Worm (Caenorhabditis elegans) whole organism, midembryonic: ENCODE measurements around the gene H01G02.3.

Experiments used
- T22C8.4 ChIP-seq: fragments of 200-800 bp; sonication (Bioruptor generic); IDR thresholded peaks from 2 replicates; pipeline ENCODE4 v1.3.6; 2022; ENCODE audit warnings: missing genetic modification characterization, missing compliant biosample characterization
- cog-1 ChIP-seq: sonication (generic microtip); optimal IDR thresholded peaks from 2 replicates; lab custom pipeline; 2016; ENCODE audit warnings: missing genetic modification characterization, missing compliant biosample characterization
- flt-1 ChIP-seq: fragments of 200-800 bp; sonication (Bioruptor generic); IDR thresholded peaks from 2 replicates; pipeline ENCODE4 v1.3.6; 2022; ENCODE audit warnings: missing genetic modification characterization, missing compliant biosample characterization
- klf-2 ChIP-seq: fragments of 200-800 bp; sonication (Bioruptor generic); conservative IDR thresholded peaks from 2 replicates; pipeline ENCODE4 v1.3.6; 2022; ENCODE audit warnings: missing genetic modification reagents, missing genetic modification characterization, missing compliant biosample characterization
- med-1 ChIP-seq: sonication (generic microtip); optimal IDR thresholded peaks from 2 replicates; lab custom pipeline; 2017; ENCODE audit warnings: missing genetic modification characterization, mild to moderate bottlenecking, missing compliant biosample characterization, antibody characterized with exemption, missing genetic modification reagents; ENCODE audit not compliant: insufficient read depth
- ref-1 ChIP-seq: fragments of 200-800 bp; sonication (Bioruptor generic); conservative IDR thresholded peaks from 2 replicates; pipeline ENCODE4 v1.3.6; 2022; ENCODE audit warnings: missing genetic modification reagents, missing genetic modification characterization, missing compliant biosample characterization
- tab-1 ChIP-seq: fragments of 200-800 bp; sonication (Bioruptor generic); IDR thresholded peaks from 2 replicates; pipeline ENCODE4 v1.3.6; 2022; ENCODE audit warnings: missing genetic modification characterization, missing compliant biosample characterization
- ztf-23 ChIP-seq: fragments of 200-800 bp; sonication (Bioruptor generic); IDR thresholded peaks from 2 replicates; pipeline ENCODE4 v1.3.6; 2022; ENCODE audit warnings: missing genetic modification reagents, missing genetic modification characterization, missing compliant biosample characterization
- ztf-29 ChIP-seq: fragments of 200-800 bp; sonication (Bioruptor generic); IDR thresholded peaks from 2 replicates; pipeline ENCODE4 v1.3.6; 2022; ENCODE audit warnings: missing genetic modification reagents, missing genetic modification characterization, missing compliant biosample characterization

H01G02.3 gene

ce11 chrIV:11793170-11793569 is 775 bp upstream of the H01G02.3 start:
- TF ChIP-seq cog-1 (tag; lab: Kevin White, UChicago) (no peak), tab-1 (no peak), med-1 (GFP tag; lab: Kevin White, UChicago) (no peak), ztf-29 (GFP tag; lab: Robert Waterston, UW) (no peak), ref-1 (no peak), T22C8.4 (GFP tag; lab: Robert Waterston, UW) (no peak), ztf-23 (GFP tag; lab: Robert Waterston, UW) (0 out of 2 replicates have a peak, but pooled peaks have one; percentile 28), klf-2 (GFP tag; lab: Robert Waterston, UW) (no peak), flt-1 (GFP tag; lab: Robert Waterston, UW) (peak; percentile 21; the same call in 1 of the 2 replicates)

- no peak for TF ChIP-seq flt-1 (GFP tag; lab: Robert Waterston, UW)
- no peak for TF ChIP-seq ztf-29 (GFP tag; lab: Robert Waterston, UW)
- no peak for TF ChIP-seq klf-2 (GFP tag; lab: Robert Waterston, UW)
- no peak for TF ChIP-seq tab-1
- no peak for TF ChIP-seq ref-1
- TF ChIP-seq T22C8.4 (GFP tag; lab: Robert Waterston, UW), result no peak
- no peak for TF ChIP-seq cog-1 (tag; lab: Kevin White, UChicago)
- TF ChIP-seq ztf-23 (GFP tag; lab: Robert Waterston, UW), result no peak
- no peak for TF ChIP-seq med-1 (GFP tag; lab: Kevin White, UChicago)
Measured at ce11 chrIV:11788383-11788963, 3.9 kb downstream of the H01G02.3 start.

DNA sequence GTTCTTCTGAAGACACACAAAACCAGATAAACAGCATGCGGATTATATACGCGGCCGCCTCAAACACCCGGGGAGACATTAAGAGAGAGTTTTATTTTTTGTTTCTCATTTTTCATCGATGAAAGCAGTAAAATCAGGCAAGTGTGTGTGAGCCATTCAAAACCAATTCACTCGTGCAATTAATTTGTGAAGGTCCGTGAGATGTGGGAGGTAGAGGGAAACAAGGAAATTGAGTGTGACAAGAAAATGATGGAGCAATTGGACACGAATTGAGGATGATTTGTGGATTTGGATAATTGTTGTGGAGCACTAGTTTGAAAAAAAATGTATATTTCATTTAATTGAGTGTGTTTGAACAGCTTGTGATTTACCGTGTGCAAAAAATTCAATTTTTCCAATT is 4.6 kb downstream of the H01G02.3 start:
- TF ChIP-seq ztf-29 (GFP tag; lab: Robert Waterston, UW) (no peak), ref-1 (no peak), flt-1 (GFP tag; lab: Robert Waterston, UW) (no peak), cog-1 (tag; lab: Kevin White, UChicago) (no peak), med-1 (GFP tag; lab: Kevin White, UChicago) (no peak), klf-2 (GFP tag; lab: Robert Waterston, UW) (no peak), ztf-23 (GFP tag; lab: Robert Waterston, UW) (no peak), tab-1 (no peak), T22C8.4 (GFP tag; lab: Robert Waterston, UW) (no peak)

- TF ChIP-seq flt-1 (GFP tag; lab: Robert Waterston, UW), result no peak
- TF ChIP-seq klf-2 (GFP tag; lab: Robert Waterston, UW), result no peak
- TF ChIP-seq ztf-29 (GFP tag; lab: Robert Waterston, UW), result no peak
- TF ChIP-seq T22C8.4 (GFP tag; lab: Robert Waterston, UW), result no peak
- TF ChIP-seq med-1 (GFP tag; lab: Kevin White, UChicago), result no peak
- no peak for TF ChIP-seq cog-1 (tag; lab: Kevin White, UChicago)
- no peak for TF ChIP-seq ref-1
- no peak for TF ChIP-seq ztf-23 (GFP tag; lab: Robert Waterston, UW)
- no peak for TF ChIP-seq tab-1
Measured at ce11 chrIV:11785064-11785840, 7.1 kb downstream of the H01G02.3 start.

DNA sequence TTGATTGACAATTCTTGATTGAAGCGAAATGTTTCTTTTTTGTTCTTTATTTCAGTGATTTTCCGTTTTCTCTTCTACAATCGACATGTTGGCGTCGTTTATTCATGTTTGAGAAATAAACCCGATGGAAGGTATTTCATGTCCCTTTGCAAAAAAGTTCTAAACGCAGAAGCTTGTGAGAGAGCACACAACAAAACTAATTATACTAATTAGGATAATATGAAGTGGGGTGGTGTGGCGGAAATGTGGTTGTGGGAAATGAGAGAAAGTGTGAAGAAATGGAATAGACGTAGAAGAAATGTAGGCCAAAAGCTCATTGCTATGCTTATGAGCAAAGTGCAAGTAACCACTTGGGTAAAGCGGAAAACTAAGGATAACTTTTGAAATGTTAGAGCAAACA is 9.5 kb downstream of the H01G02.3 start:
- TF ChIP-seq ztf-23 (GFP tag; lab: Robert Waterston, UW) (no peak), cog-1 (tag; lab: Kevin White, UChicago) (no peak), flt-1 (GFP tag; lab: Robert Waterston, UW) (no peak), T22C8.4 (GFP tag; lab: Robert Waterston, UW) (no peak), tab-1 (no peak), ref-1 (no peak), ztf-29 (GFP tag; lab: Robert Waterston, UW) (no peak), med-1 (GFP tag; lab: Kevin White, UChicago) (no peak), klf-2 (GFP tag; lab: Robert Waterston, UW) (no peak)

DNA sequence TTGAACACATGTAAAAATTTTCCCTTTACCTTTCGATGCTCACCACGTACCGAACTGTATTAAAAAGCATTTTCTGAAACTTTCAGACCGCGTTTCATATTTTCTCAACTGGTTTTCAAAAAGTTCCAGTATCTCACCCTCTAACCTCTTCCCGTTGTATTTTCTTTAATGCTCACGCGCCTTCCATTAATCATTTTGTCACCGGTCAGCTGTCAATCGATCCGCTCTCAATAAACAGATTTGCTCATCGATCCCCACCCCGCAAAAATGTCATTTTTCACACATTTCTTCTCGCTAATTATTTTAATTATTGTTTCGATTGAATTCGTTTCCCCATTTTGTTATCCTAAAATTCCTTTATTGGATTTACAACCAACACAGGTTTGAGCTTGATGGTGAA is 13.4 kb downstream of the H01G02.3 start, which contains the start of gene lpr-2:
TSS of gene lpr-2 (plus strand) at position 189 of the 400 bp plus-strand sequence.
- TF ChIP-seq ztf-29 (GFP tag; lab: Robert Waterston, UW) (no peak), tab-1 (no peak), ref-1 (no peak), ztf-23 (GFP tag; lab: Robert Waterston, UW) (no peak), T22C8.4 (GFP tag; lab: Robert Waterston, UW) (no peak), med-1 (GFP tag; lab: Kevin White, UChicago) (no peak), flt-1 (GFP tag; lab: Robert Waterston, UW) (no peak), klf-2 (GFP tag; lab: Robert Waterston, UW) (no peak), cog-1 (tag; lab: Kevin White, UChicago) (no peak)

DNA sequence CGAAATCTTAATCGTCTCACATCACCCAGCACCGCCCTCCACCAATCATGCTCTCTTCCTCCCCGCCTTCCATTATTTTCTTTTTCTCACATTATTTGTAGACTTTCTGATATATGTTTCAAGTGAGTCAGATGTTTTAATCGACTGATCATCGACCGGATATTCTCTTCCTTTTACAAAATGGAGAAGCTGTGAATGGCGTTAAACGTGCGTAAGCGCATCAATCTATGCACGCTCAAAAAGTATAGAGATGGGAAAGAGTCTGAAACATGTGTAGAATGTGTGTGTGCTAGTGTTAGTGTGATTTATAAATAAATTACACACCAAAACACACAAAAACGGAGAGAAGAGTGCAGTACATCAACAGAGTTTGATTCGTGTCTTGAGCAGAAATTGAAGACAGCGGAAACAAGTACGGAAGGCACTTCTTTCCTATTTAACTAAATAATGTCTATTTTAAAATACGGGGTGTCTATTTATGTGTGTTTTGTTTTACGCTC is 15.4 kb downstream of the H01G02.3 start:
- TF ChIP-seq klf-2 (GFP tag; lab: Robert Waterston, UW) (no peak), cog-1 (tag; lab: Kevin White, UChicago) (no peak), ztf-29 (GFP tag; lab: Robert Waterston, UW) (no peak), ref-1 (no peak), ztf-23 (GFP tag; lab: Robert Waterston, UW) (no peak), tab-1 (no peak), med-1 (GFP tag; lab: Kevin White, UChicago) (no peak)

- no peak for TF ChIP-seq tab-1
- no peak for TF ChIP-seq ztf-23 (GFP tag; lab: Robert Waterston, UW)
- no peak for TF ChIP-seq klf-2 (GFP tag; lab: Robert Waterston, UW)
- no peak for TF ChIP-seq T22C8.4 (GFP tag; lab: Robert Waterston, UW)
- TF ChIP-seq cog-1 (tag; lab: Kevin White, UChicago), result no peak
- TF ChIP-seq ztf-29 (GFP tag; lab: Robert Waterston, UW), result no peak
- no peak for TF ChIP-seq ref-1
- TF ChIP-seq flt-1 (GFP tag; lab: Robert Waterston, UW), result no peak
- no peak for TF ChIP-seq med-1 (GFP tag; lab: Kevin White, UChicago)
Measured at ce11 chrIV:11773692-11774225, 18.6 kb downstream of the H01G02.3 start, which contains the start of gene lips-5. TSS of gene lips-5 (minus strand) at chrIV:11773742.
